Fruit fly (Drosophila melanogaster) whole organism, prepupa: ENCODE measurements around the gene dsd.

ENCODE experiments used
- CG4318 ChIP-seq: fragments of 200-800 bp; sonication (Bioruptor generic); optimal IDR thresholded peaks from 3 replicates; lab custom pipeline; 2017; ENCODE audit warnings: missing biosample characterization, mild to moderate bottlenecking, missing genetic modification characterization
- CG9139 ChIP-seq: fragments of 200-800 bp; sonication (Bioruptor generic); optimal IDR thresholded peaks from 3 replicates; lab custom pipeline; 2017; ENCODE audit warnings: missing biosample characterization, mild to moderate bottlenecking, missing genetic modification characterization
- fd59A ChIP-seq: fragments of 200-800 bp; sonication (Bioruptor generic); optimal IDR thresholded peaks from 2 replicates; lab custom pipeline; 2017; ENCODE audit warnings: missing biosample characterization, mild to moderate bottlenecking, missing genetic modification characterization, missing genetic modification reagents
- svp ChIP-seq: fragments of 200-800 bp; sonication (Bioruptor generic); peaks from one replicate; lab custom pipeline; 2016; ENCODE audit warnings: missing biosample characterization, missing genetic modification characterization

dm6 chr3R:27651710-27652109, 44.5 kb upstream of the dsd start:
- TF ChIP-seq CG9139 (GFP tag; lab: Kevin White, UChicago) (no peak), svp (GFP tag; lab: Kevin White, UChicago) (no peak), CG4318 (GFP tag; lab: Kevin White, UChicago) (no peak), fd59A (GFP tag; lab: Kevin White, UChicago) (no peak)
